Fruit fly (Drosophila melanogaster) whole organism, embryonic: Measurements from ENCODE around the gene Wdr59.

Source experiments
- Bdp1 ChIP-seq: fragments of 200-800 bp; sonication (Bioruptor generic); optimal IDR thresholded peaks from 3 replicates; lab custom pipeline; 2016; ENCODE audit warnings: missing biosample characterization, missing genetic modification characterization
- BtbVII ChIP-seq: fragments of 200-800 bp; sonication (Bioruptor generic); optimal IDR thresholded peaks from 3 replicates; lab custom pipeline; 2017; ENCODE audit warnings: missing biosample characterization, mild to moderate bottlenecking, missing genetic modification characterization
- Bteb2 ChIP-seq: fragments of 200-800 bp; sonication (Bioruptor generic); optimal IDR thresholded peaks from 2 replicates; lab custom pipeline; 2016; ENCODE audit warnings: missing biosample characterization, missing genetic modification characterization
- CG10209 ChIP-seq: fragments of 200-800 bp; sonication (Bioruptor generic); optimal IDR thresholded peaks from 3 replicates; lab custom pipeline; 2017; ENCODE audit warnings: missing biosample characterization, mild to moderate bottlenecking, missing genetic modification characterization, missing genetic modification reagents
- CG12219 ChIP-seq: fragments of 200-800 bp; sonication (Bioruptor generic); optimal IDR thresholded peaks from 3 replicates; lab custom pipeline; 2018; ENCODE audit warnings: missing biosample characterization, mild to moderate bottlenecking, missing genetic modification characterization
- CG1233 ChIP-seq: fragments of 200-800 bp; sonication (Bioruptor generic); optimal IDR thresholded peaks from 4 replicates; lab custom pipeline; 2018; ENCODE audit warnings: missing biosample characterization, mild to moderate bottlenecking, missing genetic modification characterization
- CG17359 ChIP-seq: fragments of 200-800 bp; sonication (Bioruptor generic); optimal IDR thresholded peaks from 3 replicates; lab custom pipeline; 2018; ENCODE audit warnings: missing biosample characterization, mild to moderate bottlenecking, missing genetic modification characterization, moderate library complexity
- CG30403 ChIP-seq: fragments of 200-800 bp; sonication (Bioruptor generic); optimal IDR thresholded peaks from 3 replicates; lab custom pipeline; 2016; ENCODE audit warnings: missing biosample characterization, missing genetic modification characterization
- CG3065 ChIP-seq: fragments of 200-800 bp; sonication (Bioruptor generic); optimal IDR thresholded peaks from 2 replicates; lab custom pipeline; 2016; ENCODE audit warnings: missing biosample characterization, missing genetic modification characterization
- CG32767 ChIP-seq: fragments of 200-800 bp; sonication (Bioruptor generic); IDR thresholded peaks from 2 replicates; pipeline ENCODE4 v1.3.6; 2022; ENCODE audit warnings: missing biosample characterization, missing genetic modification characterization
- CG34376 ChIP-seq: fragments of 200-800 bp; sonication (Bioruptor generic); optimal IDR thresholded peaks from 2 replicates; lab custom pipeline; 2018; ENCODE audit warnings: missing biosample characterization, mild to moderate bottlenecking, missing genetic modification characterization
- CG6683 ChIP-seq: fragments of 200-800 bp; sonication (Bioruptor generic); optimal IDR thresholded peaks from 2 replicates; lab custom pipeline; 2017; ENCODE audit warnings: missing biosample characterization, mild to moderate bottlenecking, missing genetic modification characterization, missing genetic modification reagents
- CG6765 ChIP-seq: fragments of 200-800 bp; sonication (Bioruptor generic); optimal IDR thresholded peaks from 3 replicates; lab custom pipeline; 2017; ENCODE audit warnings: missing biosample characterization, mild to moderate bottlenecking, missing genetic modification characterization
- CG6813 ChIP-seq: fragments of 200-800 bp; sonication (Bioruptor generic); optimal IDR thresholded peaks from 2 replicates; lab custom pipeline; 2017; ENCODE audit warnings: missing biosample characterization, missing genetic modification characterization, mild to moderate bottlenecking, moderate library complexity, missing genetic modification reagents
- CG7839 ChIP-seq: fragments of 200-800 bp; sonication (Bioruptor generic); optimal IDR thresholded peaks from 3 replicates; lab custom pipeline; 2018; ENCODE audit warnings: missing biosample characterization, mild to moderate bottlenecking, missing genetic modification characterization, moderate library complexity
- CG8089 ChIP-seq: fragments of 200-800 bp; sonication (Bioruptor generic); optimal IDR thresholded peaks from 3 replicates; lab custom pipeline; 2016; ENCODE audit warnings: missing biosample characterization, missing genetic modification characterization
- CG8281 ChIP-seq: fragments of 200-800 bp; sonication (Bioruptor generic); optimal IDR thresholded peaks from 2 replicates; lab custom pipeline; 2018; ENCODE audit warnings: missing biosample characterization, mild to moderate bottlenecking, missing genetic modification characterization, moderate library complexity
- CG8359 ChIP-seq: fragments of 200-800 bp; sonication (Bioruptor generic); optimal IDR thresholded peaks from 2 replicates; lab custom pipeline; 2017; ENCODE audit warnings: missing biosample characterization, mild to moderate bottlenecking, missing genetic modification characterization, borderline replicate concordance
- CG8388 ChIP-seq: fragments of 200-800 bp; sonication (Bioruptor generic); optimal IDR thresholded peaks from 2 replicates; lab custom pipeline; 2019; ENCODE audit warnings: missing biosample characterization, mild to moderate bottlenecking, missing genetic modification characterization, moderate library complexity
- CHES-1-like ChIP-seq: fragments of 200-800 bp; sonication (Bioruptor generic); optimal IDR thresholded peaks from 2 replicates; lab custom pipeline; 2016; ENCODE audit warnings: missing biosample characterization, missing genetic modification characterization
- CrebB ChIP-seq: fragments of 200-800 bp; sonication (Bioruptor generic); optimal IDR thresholded peaks from 3 replicates; lab custom pipeline; 2018; ENCODE audit warnings: missing biosample characterization, mild to moderate bottlenecking, missing genetic modification characterization
- Doc2 ChIP-seq: fragments of 200-800 bp; sonication (Bioruptor generic); IDR thresholded peaks from 2 replicates; pipeline ENCODE4 v1.3.6; 2022; ENCODE audit warnings: missing biosample characterization, missing genetic modification characterization
- Dref ChIP-seq: fragments of 200-800 bp; sonication (Bioruptor generic); IDR thresholded peaks from 2 replicates; pipeline ENCODE4 v1.3.6; 2022; ENCODE audit warnings: missing biosample characterization, missing genetic modification characterization
- HmgD ChIP-seq: fragments of 200-800 bp; sonication (Bioruptor generic); optimal IDR thresholded peaks from 3 replicates; lab custom pipeline; 2016; ENCODE audit warnings: missing biosample characterization, missing genetic modification characterization
- Hmr ChIP-seq: fragments of 200-800 bp; sonication (Bioruptor generic); optimal IDR thresholded peaks from 3 replicates; lab custom pipeline; 2017; ENCODE audit warnings: mild to moderate bottlenecking, missing biosample characterization, missing genetic modification reagents, missing genetic modification characterization
- Hr78 ChIP-seq, 2 experiments: fragments of 200-800 bp in 1 of 2; fragments of >200 bp in 1 of 2; sonication (Bioruptor generic) in 1 of 2; optimal IDR thresholded peaks; 2 replicates each; lab custom pipeline; 2017 to 2019; ENCODE audit warnings: missing biosample characterization in 2 of 2, missing genetic modification characterization in 2 of 2, mild to moderate bottlenecking in 1 of 2, moderate library complexity in 1 of 2
- Lhr ChIP-seq: fragments of 200-800 bp; sonication (Bioruptor generic); optimal IDR thresholded peaks from 3 replicates; lab custom pipeline; 2017; ENCODE audit warnings: mild to moderate bottlenecking, missing biosample characterization, missing genetic modification reagents, missing genetic modification characterization
- Optix ChIP-seq: fragments of 200-800 bp; sonication (Bioruptor generic); IDR thresholded peaks from 3 replicates; pipeline ENCODE4 v1.3.6; 2022; ENCODE audit warnings: missing biosample characterization, missing genetic modification characterization
- abd-A ChIP-seq: fragments of 200-800 bp; sonication (Bioruptor generic); optimal IDR thresholded peaks from 3 replicates; lab custom pipeline; 2019; ENCODE audit warnings: missing biosample characterization, mild to moderate bottlenecking, missing genetic modification characterization, moderate library complexity
- bbx ChIP-seq: fragments of 200-800 bp; sonication (Bioruptor generic); IDR thresholded peaks from 2 replicates; pipeline ENCODE4 v1.3.6; 2022; ENCODE audit warnings: missing biosample characterization, missing genetic modification characterization; ENCODE audit not compliant: partially characterized antibody
- bsh ChIP-seq, 2 experiments: fragments of 200-800 bp; sonication (Bioruptor generic); optimal IDR thresholded peaks; 2 replicates each; lab custom pipeline; 2017 to 2018; ENCODE audit warnings: mild to moderate bottlenecking in 2 of 2, missing biosample characterization in 2 of 2, missing genetic modification characterization in 2 of 2, moderate library complexity in 1 of 2
- corto ChIP-seq: fragments of 200-800 bp; sonication (Bioruptor generic); optimal IDR thresholded peaks from 2 replicates; lab custom pipeline; 2016; ENCODE audit warnings: missing biosample characterization, mild to moderate bottlenecking, missing genetic modification characterization, moderate library complexity
- cwo ChIP-seq: fragments of 200-800 bp; sonication (Bioruptor generic); optimal IDR thresholded peaks from 3 replicates; lab custom pipeline; 2017; ENCODE audit warnings: missing biosample characterization, missing genetic modification characterization, mild to moderate bottlenecking, moderate library complexity, missing genetic modification reagents
- disco-r ChIP-seq: fragments of 200-800 bp; sonication (Bioruptor generic); optimal IDR thresholded peaks from 2 replicates; lab custom pipeline; 2016; ENCODE audit warnings: missing biosample characterization, missing genetic modification characterization
- dmrt99B ChIP-seq: fragments of 200-800 bp; sonication (Bioruptor generic); optimal IDR thresholded peaks from 2 replicates; lab custom pipeline; 2018; ENCODE audit warnings: missing biosample characterization, mild to moderate bottlenecking, missing genetic modification characterization, moderate library complexity
- hkb ChIP-seq, 2 experiments: fragments of 200-800 bp in 1 of 2; fragments of >200 bp in 1 of 2; sonication (Bioruptor generic) in 1 of 2; IDR thresholded peaks in 1 of 2; optimal IDR thresholded peaks in 1 of 2; 2 replicates each; pipeline versions ENCODE4 v1.3.6 to Lab custom; 2017 to 2022; ENCODE audit warnings: missing biosample characterization in 1 of 2, missing genetic modification characterization in 1 of 2
- inv ChIP-seq: fragments of 200-800 bp; sonication (Bioruptor generic); IDR thresholded peaks from 2 replicates; pipeline ENCODE4 v1.3.6; 2022; ENCODE audit warnings: missing biosample characterization, missing genetic modification characterization; ENCODE audit not compliant: partially characterized antibody
- jumu ChIP-seq: fragments of 200-800 bp; sonication (Bioruptor generic); optimal IDR thresholded peaks from 3 replicates; lab custom pipeline; 2016; ENCODE audit warnings: missing biosample characterization, missing genetic modification characterization
- peb ChIP-seq: fragments of 200-800 bp; sonication (Bioruptor generic); IDR thresholded peaks from 2 replicates; pipeline ENCODE4 v1.3.6; 2022; ENCODE audit warnings: missing biosample characterization, missing genetic modification characterization
- pfk ChIP-seq: fragments of 200-800 bp; sonication (Bioruptor generic); optimal IDR thresholded peaks from 2 replicates; lab custom pipeline; 2018; ENCODE audit warnings: missing biosample characterization, mild to moderate bottlenecking, missing genetic modification characterization, moderate library complexity
- rib ChIP-seq: fragments of 200-800 bp; sonication (Bioruptor generic); IDR thresholded peaks from 2 replicates; pipeline ENCODE4 v1.3.6; 2022; ENCODE audit warnings: missing biosample characterization, missing genetic modification characterization
- scrt ChIP-seq: fragments of 200-800 bp; sonication (Bioruptor generic); optimal IDR thresholded peaks from 2 replicates; lab custom pipeline; 2018; ENCODE audit warnings: missing biosample characterization, mild to moderate bottlenecking, missing genetic modification characterization, moderate library complexity
- shn ChIP-seq: fragments of 200-800 bp; sonication (Bioruptor generic); optimal IDR thresholded peaks from 3 replicates; lab custom pipeline; 2016; ENCODE audit warnings: missing biosample characterization, missing genetic modification characterization
- slou ChIP-seq: fragments of 200-800 bp; sonication (Bioruptor generic); optimal IDR thresholded peaks from 3 replicates; lab custom pipeline; 2016; ENCODE audit warnings: missing biosample characterization, missing genetic modification characterization
- unc-4 ChIP-seq: fragments of 200-800 bp; sonication (Bioruptor generic); IDR thresholded peaks from 2 replicates; pipeline ENCODE4 v1.3.6; 2022; ENCODE audit warnings: missing biosample characterization, missing genetic modification characterization; ENCODE audit not compliant: partially characterized antibody
- vnd ChIP-seq: fragments of 200-800 bp; sonication (Bioruptor generic); IDR thresholded peaks from 3 replicates; pipeline ENCODE4 v1.3.6; 2022; ENCODE audit warnings: missing biosample characterization, missing genetic modification characterization; ENCODE audit not compliant: partially characterized antibody
- yki ChIP-seq: fragments of >200 bp; optimal IDR thresholded peaks from 3 replicates; lab custom pipeline; 2018
- zen ChIP-seq: fragments of 200-800 bp; sonication (Bioruptor generic); optimal IDR thresholded peaks from 3 replicates; lab custom pipeline; 2018; ENCODE audit warnings: missing biosample characterization, mild to moderate bottlenecking, missing genetic modification characterization, moderate library complexity

The Wdr59 gene

dm6 chr2L:11065106-11065878 is 26.0 kb upstream of the Wdr59 start (continued):
- TF ChIP-seq Bdp1 (GFP tag; lab: Kevin White, UChicago), result no peak
- peak; percentile 10 for TF ChIP-seq corto
- no peak for TF ChIP-seq CrebB (tag; lab: Kevin White, UChicago)
- TF ChIP-seq cwo, result peak; percentile 58
- no peak for TF ChIP-seq CG12219 (GFP tag; lab: Kevin White, UChicago)
- no peak for TF ChIP-seq abd-A (tag; lab: Kevin White, UChicago)
- no peak for TF ChIP-seq bsh (GFP tag; optimal IDR thresholded peaks at IDR 0.05; lab: Kevin White, UChicago)
- no peak for TF ChIP-seq peb (GFP tag; lab: Robert Waterston, UW)
- no peak for TF ChIP-seq jumu (GFP tag; lab: Kevin White, UChicago)
- TF ChIP-seq dmrt99B (tag; lab: Kevin White, UChicago), result no peak
- no peak for TF ChIP-seq Doc2 (GFP tag; lab: Robert Waterston, UW)
- no peak for TF ChIP-seq CG8281 (tag; lab: Kevin White, UChicago)
- no peak for TF ChIP-seq CHES-1-like (GFP tag; lab: Kevin White, UChicago)
- no peak for TF ChIP-seq inv
- TF ChIP-seq zen (tag; lab: Kevin White, UChicago), result no peak
- no peak for TF ChIP-seq disco-r (GFP tag; lab: Kevin White, UChicago)
- TF ChIP-seq CG1233 (GFP tag; lab: Kevin White, UChicago), result no peak
- no peak for TF ChIP-seq hkb (optimal IDR thresholded peaks at IDR 0.05; lab: Kevin White, UChicago)
- no peak for TF ChIP-seq hkb (GFP tag; IDR thresholded peaks at IDR 0.05; lab: Robert Waterston, UW)
- no peak for TF ChIP-seq unc-4
- no peak for TF ChIP-seq CG6813 (GFP tag; lab: Kevin White, UChicago)
- no peak for TF ChIP-seq Bteb2 (GFP tag; lab: Kevin White, UChicago)
- no peak for TF ChIP-seq yki
- TF ChIP-seq CG8388 (GFP tag; lab: Kevin White, UChicago), result no peak
- no peak for TF ChIP-seq bbx (GFP tag; lab: Robert Waterston, UW)
- TF ChIP-seq CG6765 (GFP tag; lab: Kevin White, UChicago), result no peak
- TF ChIP-seq CG34376 (GFP tag; lab: Kevin White, UChicago), result no peak
- no peak for TF ChIP-seq CG8089 (GFP tag; lab: Kevin White, UChicago)
- TF ChIP-seq Hmr (GFP tag; lab: Kevin White, UChicago), result peak; percentile 73
- TF ChIP-seq pfk (GFP tag; lab: Kevin White, UChicago), result no peak
- no peak for TF ChIP-seq CG17359 (tag; lab: Kevin White, UChicago)
- TF ChIP-seq CG3065 (GFP tag; lab: Kevin White, UChicago), result no peak
- TF ChIP-seq Optix (GFP tag; lab: Robert Waterston, UW), result no peak
- no peak for TF ChIP-seq HmgD (GFP tag; lab: Kevin White, UChicago)
- TF ChIP-seq CG7839 (tag; lab: Kevin White, UChicago), result peak; percentile 68
- no peak; the same call in 1 of the 2 replicates for TF ChIP-seq CG32767
- no peak for TF ChIP-seq Lhr (GFP tag; lab: Kevin White, UChicago)
- no peak for TF ChIP-seq shn (GFP tag; lab: Kevin White, UChicago)
- no peak for TF ChIP-seq slou (GFP tag; lab: Kevin White, UChicago)
- TF ChIP-seq CG6683 (GFP tag; lab: Kevin White, UChicago), result no peak
- no peak for TF ChIP-seq Hr78 (GFP tag; optimal IDR thresholded peaks at IDR 0.05; lab: Kevin White, UChicago)
- TF ChIP-seq CG30403 (GFP tag; lab: Kevin White, UChicago), result peak; percentile 42
- TF ChIP-seq Dref (GFP tag; lab: Robert Waterston, UW), result no peak
- TF ChIP-seq rib (GFP tag; lab: Robert Waterston, UW), result 0 out of 2 replicates have a peak, but pooled peaks have one; percentile 34
- TF ChIP-seq BtbVII, result no peak
- no peak for TF ChIP-seq vnd
- peak; percentile 42 for TF ChIP-seq CG10209 (GFP tag; lab: Kevin White, UChicago)
- no peak for TF ChIP-seq scrt
- TF ChIP-seq CG8359, result no peak
